Worm (Caenorhabditis elegans): ENCODE results near the gene srg-59.

DNA sequence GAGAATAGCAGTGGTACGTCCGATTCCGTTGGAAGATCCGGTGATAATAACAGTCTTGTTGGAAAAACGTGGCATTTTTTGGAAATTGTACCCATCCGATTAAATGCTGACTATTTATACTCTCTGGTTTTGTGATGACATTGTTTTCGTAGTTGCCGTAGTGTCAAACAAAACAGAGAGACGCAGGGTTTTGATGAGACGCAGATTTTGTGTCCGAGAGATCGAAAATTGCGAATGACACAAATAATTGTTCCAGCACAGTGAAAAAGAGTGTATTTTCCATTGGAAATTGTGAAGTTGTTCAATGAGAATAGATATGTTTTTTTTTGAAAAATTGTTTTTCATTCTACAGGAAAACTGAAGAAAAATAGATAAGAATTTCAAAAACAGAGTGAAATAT is 38.0 kb upstream of the srg-59 start, which contains the start of gene R05D8.7:
- TF ChIP-seq klf-2 (GFP tag; conservative IDR thresholded peaks at IDR 0.05) (no peak), flt-1 (GFP tag; IDR thresholded peaks at IDR 0.05) (no peak), T22C8.4 (GFP tag; IDR thresholded peaks at IDR 0.05) (no peak), ztf-29 (GFP tag; IDR thresholded peaks at IDR 0.05) (no peak), tab-1 (GFP tag; IDR thresholded peaks at IDR 0.05) (no peak)
